Worm (Caenorhabditis elegans) whole organism, L3 larva: ENCODE data around the gene fbxa-64.

Experiments used
- R02D3.7 ChIP-seq: fragments of 150-350 bp; optimal IDR thresholded peaks from 2 replicates; lab custom pipeline; 2014; ENCODE audit warnings: missing biosample characterization, missing genetic modification characterization
- ZK546.5 ChIP-seq: sonication (generic microtip); optimal IDR thresholded peaks from 2 replicates; lab custom pipeline; 2017; ENCODE audit warnings: missing biosample characterization, missing genetic modification characterization
- ama-1 ChIP-seq: fragments of 150-350 bp; optimal IDR thresholded peaks from 2 replicates; lab custom pipeline; 2018
- fkh-10 ChIP-seq: sonication (generic microtip); optimal IDR thresholded peaks from 2 replicates; lab custom pipeline; 2017; ENCODE audit warnings: missing biosample characterization, missing genetic modification reagents, missing genetic modification characterization
- fos-1 ChIP-seq: fragments of 150-350 bp; optimal IDR thresholded peaks from 2 replicates; lab custom pipeline; 2014; ENCODE audit warnings: missing biosample characterization, missing genetic modification characterization
- nhr-12 ChIP-seq: fragments of 150-350 bp; optimal IDR thresholded peaks from 2 replicates; lab custom pipeline; 2014; ENCODE audit warnings: missing biosample characterization, missing genetic modification characterization
- nhr-23 ChIP-seq: fragments of 150-350 bp; optimal IDR thresholded peaks from 2 replicates; lab custom pipeline; 2014; ENCODE audit warnings: missing biosample characterization, missing genetic modification reagents, missing genetic modification characterization
- nhr-237 ChIP-seq: fragments of 150-350 bp; optimal IDR thresholded peaks from 2 replicates; lab custom pipeline; 2014; ENCODE audit warnings: missing biosample characterization, missing genetic modification characterization
- unc-39 ChIP-seq: sonication (generic microtip); optimal IDR thresholded peaks from 4 replicates; lab custom pipeline; 2017; ENCODE audit warnings: missing biosample characterization, missing genetic modification characterization
- unc-62 ChIP-seq: fragments of 150-350 bp; sonication (generic microtip); optimal IDR thresholded peaks from 4 replicates; lab custom pipeline; 2014; ENCODE audit warnings: missing biosample characterization, missing genetic modification reagents, missing genetic modification characterization
- ztf-11 ChIP-seq: fragments of 150-350 bp; optimal IDR thresholded peaks from 2 replicates; lab custom pipeline; 2014; ENCODE audit warnings: missing biosample characterization, missing genetic modification characterization

DNA sequence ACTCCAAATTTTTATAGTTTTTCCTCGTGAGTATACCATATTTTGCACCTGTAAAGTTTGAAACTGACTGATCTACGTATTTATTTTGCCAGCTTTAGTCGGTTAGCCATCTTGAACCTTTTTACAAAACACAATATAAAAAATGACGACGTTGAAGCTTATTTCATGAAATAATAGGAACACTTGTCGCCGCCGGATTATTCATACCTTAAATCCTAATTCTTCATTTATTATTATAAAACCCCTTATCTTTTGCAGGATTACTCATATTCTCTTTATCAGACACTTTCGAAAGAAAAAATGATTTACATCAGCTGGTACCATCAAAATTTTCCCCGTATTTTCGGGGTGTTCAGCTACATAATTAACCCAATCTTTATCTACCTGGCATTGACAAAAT lies 30.4 kb downstream of the fbxa-64 start, which contains the start of gene srj-8:
- TF ChIP-seq ZK546.5 (tag; lab: Kevin White, UChicago) = no peak
- no peak for TF ChIP-seq ztf-11 (tag; lab: Kevin White, UChicago)
- no peak for TF ChIP-seq nhr-237 (tag; lab: Kevin White, UChicago)
- no peak for TF ChIP-seq fkh-10 (GFP tag; lab: Kevin White, UChicago)
- no peak for TF ChIP-seq nhr-23 (tag; lab: Kevin White, UChicago)
- TF ChIP-seq nhr-12 (tag; lab: Kevin White, UChicago) = no peak
- no peak for TF ChIP-seq ama-1 (lab: Kevin White, UChicago)
- no peak for TF ChIP-seq fos-1
- TF ChIP-seq unc-62 (GFP tag; lab: Kevin White, UChicago) = no peak
- TF ChIP-seq R02D3.7 = no peak
- no peak for TF ChIP-seq unc-39 (tag; lab: Kevin White, UChicago)
